Fruit fly (Drosophila melanogaster): ENCODE results near the gene Elp3.

Elp3 gene

DNA sequence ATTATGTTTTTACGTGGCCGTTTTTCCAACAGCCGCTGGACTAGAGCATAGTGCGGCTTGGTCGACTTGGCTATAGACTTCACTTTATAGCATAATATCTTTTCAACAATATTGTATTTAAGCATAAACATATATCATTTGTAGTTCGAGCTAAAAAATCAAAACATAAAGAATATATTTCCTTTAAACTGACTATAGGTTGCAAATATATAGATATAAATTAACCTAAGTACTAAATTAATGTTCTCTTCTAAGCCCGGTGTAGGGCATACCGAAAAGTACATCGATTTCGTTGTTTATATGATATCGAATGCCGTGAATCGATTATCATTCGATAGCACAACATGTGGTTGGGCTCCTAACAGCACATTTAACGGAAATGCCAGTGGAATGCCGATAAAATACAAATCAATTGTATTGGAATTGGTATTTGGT lies 4.1 kb downstream of the Elp3 start, which contains the start of gene MFS18:
MFS18 (minus strand) TSS at position 54 of the 435 bp plus-strand sequence.
- TF ChIP-seq br (GFP tag; optimal IDR thresholded peaks at IDR 0.05) (peak; percentile 87), h (GFP tag; optimal IDR thresholded peaks at IDR 0.05) (peak; percentile 96), sage (GFP tag; optimal IDR thresholded peaks at IDR 0.05) (peak; percentile 95), woc (GFP tag; optimal IDR thresholded peaks at IDR 0.05) (peak; percentile 87), GATAd (GFP tag; optimal IDR thresholded peaks at IDR 0.05) (peak; percentile 77), dl (GFP tag; optimal IDR thresholded peaks at IDR 0.05; ENCODE audit: insufficient read depth in 1 of 2, partially characterized antibody in 2 of 2) (no peak), rgr (GFP tag; optimal IDR thresholded peaks at IDR 0.05) (peak; percentile 96), CG32264 (GFP tag; optimal IDR thresholded peaks at IDR 0.05) (peak; percentile 79), Myc (optimal IDR thresholded peaks at IDR 0.05) (peak; percentile 77), Hr83 (GFP tag; optimal IDR thresholded peaks at IDR 0.05; ENCODE audit: poor library complexity, severe bottlenecking) (peak; percentile 50), Hnf4 (GFP tag; optimal IDR thresholded peaks at IDR 0.05) (no peak), psq (GFP tag; optimal IDR thresholded peaks at IDR 0.05) (peak; percentile 95), brk (GFP tag; optimal IDR thresholded peaks at IDR 0.05) (no peak), dmrt93B (GFP tag; optimal IDR thresholded peaks at IDR 0.05) (peak; percentile 97), dsf (GFP tag; optimal IDR thresholded peaks at IDR 0.05; ENCODE audit: borderline replicate concordance) (peak; percentile 89), foxo (GFP tag; optimal IDR thresholded peaks at IDR 0.05) (peak; percentile 56 to 96), Dfd (GFP tag; optimal IDR thresholded peaks at IDR 0.05) (no peak), OdsH (GFP tag; optimal IDR thresholded peaks at IDR 0.05) (peak; percentile 97), Sp1 (GFP tag; optimal IDR thresholded peaks at IDR 0.05) (peak; percentile 94), tai (GFP tag; optimal IDR thresholded peaks at IDR 0.05) (no peak), HLH106 (tag; optimal IDR thresholded peaks at IDR 0.05) (peak; percentile 97), ey (GFP tag; optimal IDR thresholded peaks at IDR 0.05) (peak; percentile 87), Mio (GFP tag; optimal IDR thresholded peaks at IDR 0.05) (no peak), Rel (GFP tag; optimal IDR thresholded peaks at IDR 0.05) (peak; percentile 39), Rel (tag; optimal IDR thresholded peaks at IDR 0.05) (peak; percentile 60), Abd-B (GFP tag; optimal IDR thresholded peaks at IDR 0.05) (no peak), CG9705 (GFP tag; optimal IDR thresholded peaks at IDR 0.05) (peak; percentile 87), fru (GFP tag; optimal IDR thresholded peaks at IDR 0.05) (peak; percentile 92), sv (GFP tag; optimal IDR thresholded peaks at IDR 0.05) (peak; percentile 97), Vsx2 (GFP tag; optimal IDR thresholded peaks at IDR 0.05; ENCODE audit: partially characterized antibody) (no peak)

dm6 chr2L:4452798-4453197 lies 8.3 kb downstream of the Elp3 start, which contains the start of gene CG15439:
Gene CG15439, minus strand, starts transcription at chr2L:4453038.
- no peak for TF ChIP-seq sv (GFP tag; optimal IDR thresholded peaks at IDR 0.05)
- no peak for TF ChIP-seq Dif (GFP tag; optimal IDR thresholded peaks at IDR 0.05; ENCODE audit: partially characterized antibody)
- no peak for TF ChIP-seq dl (GFP tag; optimal IDR thresholded peaks at IDR 0.05; ENCODE audit: insufficient read depth in 1 of 2, partially characterized antibody in 2 of 2)
- TF ChIP-seq OdsH (GFP tag; optimal IDR thresholded peaks at IDR 0.05), result no peak
- TF ChIP-seq sage (GFP tag; optimal IDR thresholded peaks at IDR 0.05), result no peak
- no peak for TF ChIP-seq tai (GFP tag; optimal IDR thresholded peaks at IDR 0.05)
- no peak for TF ChIP-seq foxo (GFP tag; optimal IDR thresholded peaks at IDR 0.05)
- no peak for TF ChIP-seq fru (GFP tag; optimal IDR thresholded peaks at IDR 0.05)
- no peak for TF ChIP-seq CG9705 (GFP tag; optimal IDR thresholded peaks at IDR 0.05)
- TF ChIP-seq CrebA (GFP tag; optimal IDR thresholded peaks at IDR 0.05; ENCODE audit: borderline replicate concordance), result no peak
- TF ChIP-seq ey (GFP tag; optimal IDR thresholded peaks at IDR 0.05), result no peak
- TF ChIP-seq rgr (GFP tag; optimal IDR thresholded peaks at IDR 0.05), result no peak
- TF ChIP-seq GATAd (GFP tag; optimal IDR thresholded peaks at IDR 0.05), result no peak
- no peak for TF ChIP-seq Abd-B (GFP tag; optimal IDR thresholded peaks at IDR 0.05)
- TF ChIP-seq HLH106 (tag; optimal IDR thresholded peaks at IDR 0.05), result no peak
- TF ChIP-seq CG32264 (GFP tag; optimal IDR thresholded peaks at IDR 0.05), result no peak
- TF ChIP-seq woc (GFP tag; optimal IDR thresholded peaks at IDR 0.05), result no peak
- no peak for TF ChIP-seq h (GFP tag; optimal IDR thresholded peaks at IDR 0.05)

DNA sequence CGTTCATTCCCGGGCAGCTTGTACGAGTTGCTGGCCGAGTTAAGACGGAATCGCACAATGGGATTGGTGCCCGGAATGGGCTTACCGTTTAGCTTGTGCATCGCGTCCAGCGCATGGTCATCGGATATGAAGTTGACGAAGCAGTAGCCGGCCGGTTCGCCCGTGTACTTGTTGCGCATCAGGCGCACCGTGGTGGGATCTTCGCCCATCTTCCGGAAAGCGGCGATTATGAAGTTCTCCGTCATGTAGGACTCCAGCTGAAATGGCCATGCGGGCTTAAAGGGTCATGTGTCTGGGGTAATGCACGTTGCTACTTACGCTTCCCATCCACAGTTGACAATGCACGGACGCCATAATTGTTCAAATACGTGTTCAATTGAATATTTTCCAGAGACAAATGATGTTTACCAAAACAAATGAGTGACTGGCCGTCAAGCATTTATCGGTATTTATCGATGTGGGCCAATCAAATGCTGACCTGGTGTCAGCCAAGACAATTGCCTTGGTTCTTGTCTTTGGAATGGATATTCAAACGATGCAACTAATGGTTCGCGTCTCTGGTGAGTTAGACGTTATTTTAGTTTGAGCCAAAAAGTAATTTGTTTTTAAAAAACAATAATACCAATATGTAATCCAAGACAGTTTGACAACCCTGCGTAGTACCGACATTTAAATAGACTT lies 9.6 kb downstream of the Elp3 start, which contains the start of the genes Secp43 and ND-B8:
Secp43 (minus strand) TSS at position 445 of the 681 bp plus-strand sequence.
ND-B8 (plus strand) TSS at position 618 of the 681 bp plus-strand sequence.
- TF ChIP-seq OdsH (GFP tag; optimal IDR thresholded peaks at IDR 0.05), result no peak
- TF ChIP-seq Rel (GFP tag; optimal IDR thresholded peaks at IDR 0.05), result no peak
- no peak for TF ChIP-seq Rel (tag; optimal IDR thresholded peaks at IDR 0.05)
- TF ChIP-seq CrebA (GFP tag; optimal IDR thresholded peaks at IDR 0.05; ENCODE audit: borderline replicate concordance), result no peak
- TF ChIP-seq Hr83 (GFP tag; optimal IDR thresholded peaks at IDR 0.05; ENCODE audit: poor library complexity, severe bottlenecking), result no peak
- no peak for TF ChIP-seq Dfd (GFP tag; optimal IDR thresholded peaks at IDR 0.05)
- no peak for TF ChIP-seq dl (GFP tag; optimal IDR thresholded peaks at IDR 0.05; ENCODE audit: insufficient read depth in 1 of 2, partially characterized antibody in 2 of 2)
- TF ChIP-seq Jra (GFP tag; optimal IDR thresholded peaks at IDR 0.05), result no peak
- no peak for TF ChIP-seq pan (optimal IDR thresholded peaks at IDR 0.05)
- TF ChIP-seq lola (GFP tag; optimal IDR thresholded peaks at IDR 0.05), result no peak
- no peak for TF ChIP-seq Hnf4 (GFP tag; optimal IDR thresholded peaks at IDR 0.05)
- no peak for TF ChIP-seq Abd-B (GFP tag; optimal IDR thresholded peaks at IDR 0.05)
- TF ChIP-seq br (GFP tag; optimal IDR thresholded peaks at IDR 0.05), result no peak
- TF ChIP-seq rgr (GFP tag; optimal IDR thresholded peaks at IDR 0.05), result peak; percentile 15
- no peak for TF ChIP-seq Dif (GFP tag; optimal IDR thresholded peaks at IDR 0.05; ENCODE audit: partially characterized antibody)
- no peak for TF ChIP-seq Sp1 (GFP tag; optimal IDR thresholded peaks at IDR 0.05)
- TF ChIP-seq Myc (optimal IDR thresholded peaks at IDR 0.05), result peak; percentile 49

Data from whole organism, wandering third instar larva.